Fruit fly (Drosophila melanogaster): ENCODE data around the gene CG14323.

DNA sequence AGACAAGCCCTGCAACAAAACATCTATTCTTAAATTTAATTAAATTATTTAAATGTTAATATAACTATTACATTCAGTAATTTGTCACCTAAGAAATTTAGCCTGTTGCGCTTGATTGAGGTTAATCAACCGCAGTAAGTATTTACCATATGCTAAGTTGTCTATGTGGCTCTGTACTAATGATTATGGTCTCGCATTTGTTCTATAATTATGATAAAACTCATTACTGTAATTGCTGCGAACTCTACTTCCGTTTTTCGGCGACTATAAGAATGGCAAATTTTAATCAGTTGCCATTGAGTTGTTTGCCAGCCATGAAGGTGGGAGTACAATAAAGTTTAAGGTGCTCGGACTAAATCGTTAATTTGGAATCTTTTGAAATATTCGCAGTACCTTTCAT is 9.3 kb downstream of the CG14323 start, which contains the start of gene CG34281:
- no peak for TF ChIP-seq Hr39 (optimal IDR thresholded peaks at IDR 0.05)
- TF ChIP-seq CG8089 (GFP tag; optimal IDR thresholded peaks at IDR 0.05) = no peak
- no peak for TF ChIP-seq CG8765 (GFP tag; IDR thresholded peaks at IDR 0.05)
- TF ChIP-seq Ada2b (GFP tag; IDR thresholded peaks at IDR 0.05) = no peak
- no peak for TF ChIP-seq cato (GFP tag; optimal IDR thresholded peaks at IDR 0.05; ENCODE audit: borderline replicate concordance)
- no peak for TF ChIP-seq CG4404 (GFP tag; IDR thresholded peaks at IDR 0.05)
- TF ChIP-seq Stat92E (GFP tag; optimal IDR thresholded peaks at IDR 0.05) = no peak
- TF ChIP-seq Dfd (GFP tag; optimal IDR thresholded peaks at IDR 0.05) = no peak
- no peak for TF ChIP-seq Lpt (GFP tag; optimal IDR thresholded peaks at IDR 0.05)
- no peak for TF ChIP-seq Ets97D (GFP tag; optimal IDR thresholded peaks at IDR 0.05)

Measured in whole organism, embryonic.